Fruit fly (Drosophila melanogaster) whole organism, pupa: Measurements from ENCODE around the gene CG42238.

ENCODE experiments used
- CG10348 ChIP-seq: fragments of 200-800 bp; sonication (Bioruptor generic); IDR thresholded peaks from 2 replicates; pipeline ENCODE4 v1.3.6; 2022; ENCODE audit warnings: missing biosample characterization, missing genetic modification characterization
- CG12605 ChIP-seq: fragments of 200-800 bp; sonication (Bioruptor generic); IDR thresholded peaks from 2 replicates; pipeline ENCODE4 v1.3.6; 2022; ENCODE audit warnings: missing biosample characterization, missing genetic modification characterization
- CG13204 ChIP-seq: fragments of 200-800 bp; sonication (Bioruptor generic); optimal IDR thresholded peaks from 2 replicates; lab custom pipeline; 2018; ENCODE audit warnings: missing biosample characterization, mild to moderate bottlenecking, missing genetic modification characterization, moderate library complexity
- CG14655 ChIP-seq: fragments of 200-800 bp; sonication (Bioruptor generic); optimal IDR thresholded peaks from 3 replicates; lab custom pipeline; 2017; ENCODE audit warnings: mild to moderate bottlenecking, missing biosample characterization, missing genetic modification reagents, missing genetic modification characterization
- CG15710 ChIP-seq: fragments of 200-800 bp; sonication (Bioruptor generic); optimal IDR thresholded peaks from 2 replicates; lab custom pipeline; 2018; ENCODE audit warnings: missing biosample characterization, mild to moderate bottlenecking, missing genetic modification characterization, moderate library complexity
- CG17806 ChIP-seq: fragments of 200-800 bp; sonication (Bioruptor generic); optimal IDR thresholded peaks from 2 replicates; lab custom pipeline; 2018; ENCODE audit warnings: missing biosample characterization, mild to moderate bottlenecking, missing genetic modification characterization, moderate library complexity
- CG32121 ChIP-seq: fragments of 200-800 bp; sonication (Bioruptor generic); IDR thresholded peaks from 2 replicates; pipeline ENCODE4 v1.3.6; 2022; ENCODE audit warnings: missing biosample characterization, missing genetic modification characterization
- CG34367 ChIP-seq: fragments of 200-800 bp; sonication (Bioruptor generic); optimal IDR thresholded peaks from 2 replicates; lab custom pipeline; 2018; ENCODE audit warnings: missing biosample characterization, mild to moderate bottlenecking, missing genetic modification characterization
- CG4496 ChIP-seq: fragments of 200-800 bp; sonication (Bioruptor generic); IDR thresholded peaks from 3 replicates; pipeline ENCODE4 v1.3.6; 2022; ENCODE audit warnings: missing biosample characterization, missing genetic modification characterization
- CG8159 ChIP-seq: fragments of 200-800 bp; sonication (Bioruptor generic); optimal IDR thresholded peaks from 3 replicates; lab custom pipeline; 2018; ENCODE audit warnings: missing biosample characterization, mild to moderate bottlenecking, missing genetic modification characterization, moderate library complexity
- CG8301 ChIP-seq: fragments of 200-800 bp; sonication (Bioruptor generic); optimal IDR thresholded peaks from 2 replicates; lab custom pipeline; 2018; ENCODE audit warnings: missing biosample characterization, mild to moderate bottlenecking, missing genetic modification characterization
- CG9948 ChIP-seq: fragments of 200-800 bp; sonication (Bioruptor generic); optimal IDR thresholded peaks from 2 replicates; lab custom pipeline; 2018; ENCODE audit warnings: missing biosample characterization, mild to moderate bottlenecking, missing genetic modification characterization, moderate library complexity
- D1 ChIP-seq: fragments of 200-800 bp; sonication (Bioruptor generic); optimal IDR thresholded peaks from 2 replicates; lab custom pipeline; 2018; ENCODE audit warnings: missing biosample characterization, mild to moderate bottlenecking, missing genetic modification characterization, moderate library complexity
- EcR ChIP-seq: fragments of 200-800 bp; sonication (Bioruptor generic); optimal IDR thresholded peaks from 3 replicates; lab custom pipeline; 2019; ENCODE audit warnings: missing biosample characterization, missing genetic modification characterization, mild to moderate bottlenecking, moderate library complexity, missing genetic modification reagents
- Ets98B ChIP-seq: fragments of 200-800 bp; sonication (Bioruptor generic); IDR thresholded peaks from 2 replicates; pipeline ENCODE4 v1.3.6; 2022; ENCODE audit warnings: missing biosample characterization, missing genetic modification characterization
- Pif1A ChIP-seq: fragments of 200-800 bp; sonication (Bioruptor generic); optimal IDR thresholded peaks from 3 replicates; lab custom pipeline; 2016; ENCODE audit warnings: missing biosample characterization, missing genetic modification characterization
- Pif1B ChIP-seq: fragments of 200-800 bp; sonication (Bioruptor generic); optimal IDR thresholded peaks from 3 replicates; lab custom pipeline; 2016; ENCODE audit warnings: missing biosample characterization, missing genetic modification characterization
- Snoo ChIP-seq: fragments of 200-800 bp; sonication (Bioruptor generic); optimal IDR thresholded peaks from 3 replicates; lab custom pipeline; 2017; ENCODE audit warnings: missing biosample characterization, mild to moderate bottlenecking, missing genetic modification characterization, inconsistent platforms
- fd96Ca ChIP-seq: fragments of 200-800 bp; sonication (Bioruptor generic); IDR thresholded peaks from 3 replicates; pipeline ENCODE4 v1.3.6; 2022; ENCODE audit warnings: missing biosample characterization, missing genetic modification characterization
- gl ChIP-seq: fragments of 200-800 bp; sonication (Bioruptor generic); optimal IDR thresholded peaks from 2 replicates; lab custom pipeline; 2018; ENCODE audit warnings: missing biosample characterization, mild to moderate bottlenecking, missing genetic modification characterization
- rn ChIP-seq: fragments of 200-800 bp; sonication (Bioruptor generic); IDR thresholded peaks from 2 replicates; pipeline ENCODE4 v1.3.6; 2022; ENCODE audit warnings: missing biosample characterization, missing genetic modification characterization

Gene CG42238

dm6 chr2L:20916672-20917209 lies 135.2 kb downstream of the CG42238 start:
- TF ChIP-seq D1 (tag; lab: Kevin White, UChicago) = peak; percentile 47
- peak; percentile 44 for TF ChIP-seq CG9948 (tag; lab: Kevin White, UChicago)
- no peak for TF ChIP-seq CG4496 (GFP tag; lab: Robert Waterston, UW)
- no peak for TF ChIP-seq CG32121 (GFP tag; lab: Robert Waterston, UW)
- TF ChIP-seq rn (GFP tag; lab: Robert Waterston, UW) = no peak
- no peak for TF ChIP-seq Ets98B (GFP tag; lab: Robert Waterston, UW)
- TF ChIP-seq Pif1B (GFP tag; lab: Kevin White, UChicago) = no peak
- peak; percentile 90 for TF ChIP-seq gl (tag; lab: Kevin White, UChicago)
- TF ChIP-seq CG8159 (tag; lab: Kevin White, UChicago) = peak; percentile 73
- peak; percentile 16 for TF ChIP-seq Pif1A
- TF ChIP-seq CG17806 (tag; lab: Kevin White, UChicago) = peak; percentile 36
- TF ChIP-seq CG14655 = no peak
- no peak for TF ChIP-seq CG10348
- no peak for TF ChIP-seq fd96Ca (GFP tag; lab: Robert Waterston, UW)
- peak; percentile 70 for TF ChIP-seq CG13204 (GFP tag; lab: Kevin White, UChicago)
- peak; percentile 71 for TF ChIP-seq CG34367 (tag; lab: Kevin White, UChicago)
- TF ChIP-seq CG8301 (tag; lab: Kevin White, UChicago) = no peak
- no peak for TF ChIP-seq Snoo (tag; lab: Kevin White, UChicago)
- peak; percentile 60 for TF ChIP-seq CG15710
- no peak; the same call in 1 of the 2 replicates for TF ChIP-seq CG12605 (GFP tag; lab: Robert Waterston, UW)
- peak; percentile 33 for TF ChIP-seq EcR (GFP tag; lab: Kevin White, UChicago)
- TF ChIP-seq, all 21 proteins: peak for 10
